Worm (Caenorhabditis elegans) whole organism, L4/young adult: ENCODE measurements around the gene T16H12.9.

Source experiments
- W03F9.2 ChIP-seq: fragments of 150-350 bp; optimal IDR thresholded peaks from 2 replicates; lab custom pipeline; 2014; ENCODE audit warnings: missing biosample characterization, missing genetic modification characterization
- him-1 ChIP-seq: sonication (generic microtip); optimal IDR thresholded peaks from 2 replicates; lab custom pipeline; 2016; ENCODE audit warnings: missing genotype, missing genetic modification reagents, missing genetic modification characterization, missing compliant biosample characterization

- no peak for TF ChIP-seq him-1
- TF ChIP-seq W03F9.2 (tag; lab: Kevin White, UChicago): no peak
Observed at ce11 chrIII:10090685-10091084, 18.4 kb upstream of the T16H12.9 start, which contains the start of gene gtf-2H2C.
